Fruit fly (Drosophila melanogaster): ENCODE measurements around the gene CG34279.
A peak's percentile ranks its signal among the peaks of the same experiment; 100 is the strongest.

Gene CG34279

dm6 chr3R:17379742-17380141, 23.3 kb downstream of the CG34279 start, which contains the start of gene lute (continued):
- no peak for TF ChIP-seq slbo (GFP tag; IDR thresholded peaks at IDR 0.05)
- TF ChIP-seq Hr78 (GFP tag; optimal IDR thresholded peaks at IDR 0.05) = no peak
- TF ChIP-seq CG3281 (GFP tag; optimal IDR thresholded peaks at IDR 0.05) = no peak
- TF ChIP-seq tll (GFP tag; optimal IDR thresholded peaks at IDR 0.05) = no peak
- TF ChIP-seq CG4617 (GFP tag; optimal IDR thresholded peaks at IDR 0.05; ENCODE audit: borderline replicate concordance) = no peak
- no peak for TF ChIP-seq CG13424 (tag; optimal IDR thresholded peaks at IDR 0.05)
- no peak for TF ChIP-seq CG10209 (GFP tag; optimal IDR thresholded peaks at IDR 0.05)
- TF ChIP-seq lilli (GFP tag; optimal IDR thresholded peaks at IDR 0.05) = no peak
- TF ChIP-seq br (optimal IDR thresholded peaks at IDR 0.05) = no peak
- no peak for TF ChIP-seq CHES-1-like (GFP tag; optimal IDR thresholded peaks at IDR 0.05)
- TF ChIP-seq CG34422 (GFP tag; IDR thresholded peaks at IDR 0.05) = no peak
- TF ChIP-seq Hand (GFP tag; optimal IDR thresholded peaks at IDR 0.05) = no peak
- TF ChIP-seq HHEX (GFP tag; optimal IDR thresholded peaks at IDR 0.05) = no peak
- TF ChIP-seq amos (GFP tag; IDR thresholded peaks at IDR 0.05; ENCODE audit: partially characterized antibody) = no peak
- TF ChIP-seq hth (optimal IDR thresholded peaks at IDR 0.05) = no peak
- no peak for TF ChIP-seq chm (GFP tag; IDR thresholded peaks at IDR 0.05)
- no peak for TF ChIP-seq cato (GFP tag; optimal IDR thresholded peaks at IDR 0.05; ENCODE audit: borderline replicate concordance)
- TF ChIP-seq CG2889 (GFP tag; IDR thresholded peaks at IDR 0.05) = no peak
- peak; percentile 12; the same call in 1 of the 2 replicates for TF ChIP-seq CG13287 (GFP tag; IDR thresholded peaks at IDR 0.05; ENCODE audit: partially characterized antibody)
- no peak for TF ChIP-seq esg (GFP tag; conservative IDR thresholded peaks at IDR 0.05)
- no peak for TF ChIP-seq hkb (optimal IDR thresholded peaks at IDR 0.05)
- TF ChIP-seq hkb (GFP tag; IDR thresholded peaks at IDR 0.05) = peak; percentile 44; the same call in 1 of the 2 replicates
- TF ChIP-seq vnd (GFP tag; IDR thresholded peaks at IDR 0.05; ENCODE audit: partially characterized antibody) = no peak
- TF ChIP-seq CG3726 (GFP tag; IDR thresholded peaks at IDR 0.05) = no peak
- TF ChIP-seq gcm2 (GFP tag; optimal IDR thresholded peaks at IDR 0.05) = no peak
- no peak for TF ChIP-seq CG18476 (GFP tag; optimal IDR thresholded peaks at IDR 0.05)
- TF ChIP-seq CG12219 (GFP tag; optimal IDR thresholded peaks at IDR 0.05) = no peak
- no peak for TF ChIP-seq jumu (GFP tag; optimal IDR thresholded peaks at IDR 0.05)
- no peak for TF ChIP-seq dpn (GFP tag; optimal IDR thresholded peaks at IDR 0.05)
- no peak for TF ChIP-seq hbn (GFP tag; IDR thresholded peaks at IDR 0.05; ENCODE audit: partially characterized antibody)
- peak; percentile 45 for TF ChIP-seq Med (GFP tag)
- no peak for TF ChIP-seq ERR (GFP tag; optimal IDR thresholded peaks at IDR 0.05)
- TF ChIP-seq CG9797 (GFP tag; optimal IDR thresholded peaks at IDR 0.05) = no peak
- TF ChIP-seq kay (GFP tag; optimal IDR thresholded peaks at IDR 0.05) = no peak
- TF ChIP-seq chinmo (GFP tag; IDR thresholded peaks at IDR 0.05; ENCODE audit: partially characterized antibody) = peak; percentile 86; the same call in 2 of the 4 replicates
- 0 out of 3 replicates have a peak, but pooled peaks have one; percentile 10 for TF ChIP-seq so (GFP tag; IDR thresholded peaks at IDR 0.05)
- TF ChIP-seq CG12942 (GFP tag; optimal IDR thresholded peaks at IDR 0.05) = no peak
- peak; percentile 91 for TF ChIP-seq Deaf1 (tag; optimal IDR thresholded peaks at IDR 0.05)
- peak; percentile 27 for TF ChIP-seq ewg (GFP tag; optimal IDR thresholded peaks at IDR 0.05)
- no peak for TF ChIP-seq cwo (GFP tag; optimal IDR thresholded peaks at IDR 0.05)
- TF ChIP-seq pnt (GFP tag; optimal IDR thresholded peaks at IDR 0.05) = no peak
- TF ChIP-seq nerfin-1 (tag; optimal IDR thresholded peaks at IDR 0.05) = no peak
- TF ChIP-seq CG6791 (GFP tag; IDR thresholded peaks at IDR 0.05; ENCODE audit: partially characterized antibody) = no peak
- TF ChIP-seq gem (tag; optimal IDR thresholded peaks at IDR 0.05) = no peak
- TF ChIP-seq eve (GFP tag; optimal IDR thresholded peaks at IDR 0.05) = no peak

Data from whole organism, embryonic.